Worm (Caenorhabditis elegans) whole organism, L4 larva: ENCODE measurements around the gene R02D5.6.

Source experiments
- D1046.2 ChIP-seq: fragments of 200-800 bp; sonication (Bioruptor generic); IDR thresholded peaks from 2 replicates; pipeline ENCODE4 v1.3.6; 2022; ENCODE audit warnings: missing genetic modification characterization, missing compliant biosample characterization
- F26F4.8 ChIP-seq: fragments of 200-800 bp; sonication (Bioruptor generic); conservative IDR thresholded peaks from 2 replicates; pipeline ENCODE4 v1.3.6; 2022; ENCODE audit warnings: missing genetic modification characterization, missing compliant biosample characterization
- F44E2.7 ChIP-seq: fragments of 200-800 bp; sonication (Bioruptor generic); IDR thresholded peaks from 2 replicates; pipeline ENCODE4 v2.1.2; 2022; ENCODE audit warnings: missing genetic modification characterization, missing compliant biosample characterization
- F49E8.2 ChIP-seq: sonication (generic microtip); optimal IDR thresholded peaks from 2 replicates; lab custom pipeline; 2016; ENCODE audit warnings: missing compliant biosample characterization, mild to moderate bottlenecking, missing genetic modification characterization, borderline replicate concordance
- R02D3.7 ChIP-seq: fragments of 150-350 bp; sonication (generic microtip); optimal IDR thresholded peaks from 3 replicates; lab custom pipeline; 2014; ENCODE audit warnings: missing biosample characterization, missing genetic modification characterization
- Y48G9A.11 ChIP-seq: fragments of 200-800 bp; sonication (Bioruptor generic); IDR thresholded peaks from 2 replicates; pipeline ENCODE4 v1.3.6; 2022; ENCODE audit warnings: missing genetic modification reagents, missing genetic modification characterization, missing compliant biosample characterization
- ceh-28 ChIP-seq: fragments of 150-350 bp; optimal IDR thresholded peaks from 2 replicates; lab custom pipeline; 2014; ENCODE audit warnings: missing biosample characterization, missing genetic modification reagents, missing genetic modification characterization
- ceh-82 ChIP-seq: sonication (generic microtip); optimal IDR thresholded peaks from 2 replicates; lab custom pipeline; 2017; ENCODE audit warnings: missing biosample characterization, missing genetic modification characterization
- daf-16 ChIP-seq, 3 experiments: sonication (generic microtip); optimal IDR thresholded peaks; 2 replicates each; lab custom pipeline; 2016 to 2017; ENCODE audit warnings: missing genetic modification characterization in 3 of 3, missing genetic modification reagents in 3 of 3, mild to moderate bottlenecking in 2 of 3, missing compliant biosample characterization in 2 of 3, missing biosample characterization in 1 of 3, moderate library complexity in 1 of 3
- dmd-6 ChIP-seq: fragments of 200-800 bp; sonication (Bioruptor generic); IDR thresholded peaks from 2 replicates; pipeline ENCODE4 v1.3.6; 2022; ENCODE audit warnings: missing genetic modification reagents, missing genetic modification characterization, missing compliant biosample characterization
- fos-1 ChIP-seq: fragments of 150-350 bp; optimal IDR thresholded peaks from 2 replicates; lab custom pipeline; 2014; ENCODE audit warnings: missing biosample characterization, missing genetic modification characterization
- hlh-30 ChIP-seq: sonication (generic microtip); optimal IDR thresholded peaks from 2 replicates; lab custom pipeline; 2017; ENCODE audit warnings: antibody characterized with exemption, mild to moderate bottlenecking, missing genetic modification characterization, missing compliant biosample characterization; ENCODE audit not compliant: insufficient read depth
- hmg-1.1 ChIP-seq: fragments of 200-800 bp; sonication (Bioruptor generic); IDR thresholded peaks from 2 replicates; pipeline ENCODE4 v1.3.6; 2022; ENCODE audit warnings: missing genetic modification reagents, missing genetic modification characterization, missing compliant biosample characterization
- jun-1 ChIP-seq: fragments of 150-350 bp; optimal IDR thresholded peaks from 2 replicates; lab custom pipeline; 2014; ENCODE audit warnings: missing biosample characterization, missing genetic modification reagents, missing genetic modification characterization
- lin-1 ChIP-seq: fragments of 200-800 bp; sonication (Bioruptor generic); IDR thresholded peaks from 2 replicates; pipeline ENCODE4 v1.3.6; 2022; ENCODE audit warnings: missing genetic modification reagents, missing genetic modification characterization, missing compliant biosample characterization
- lin-15B ChIP-seq: fragments of 150-350 bp; sonication (generic microtip); optimal IDR thresholded peaks from 3 replicates; lab custom pipeline; 2014; ENCODE audit warnings: missing biosample characterization, missing genetic modification characterization
- lin-38 ChIP-seq: fragments of 200-800 bp; sonication (Bioruptor generic); IDR thresholded peaks from 2 replicates; pipeline ENCODE4 v1.3.6; 2022; ENCODE audit warnings: missing genetic modification reagents, missing genetic modification characterization, missing compliant biosample characterization
- lsy-2 ChIP-seq, 2 experiments: fragments of 150-350 bp in 1 of 2; sonication (generic microtip) in 1 of 2; optimal IDR thresholded peaks; 2 replicates each; lab custom pipeline; 2014 to 2017; ENCODE audit warnings: missing biosample characterization in 2 of 2, missing genetic modification characterization in 2 of 2
- mep-1 ChIP-seq: fragments of 150-350 bp; sonication (generic microtip); optimal IDR thresholded peaks from 3 replicates; lab custom pipeline; 2014; ENCODE audit warnings: missing biosample characterization, missing genetic modification characterization
- nhr-28 ChIP-seq: fragments of 150-350 bp; optimal IDR thresholded peaks from 2 replicates; lab custom pipeline; 2014; ENCODE audit warnings: missing biosample characterization, missing genetic modification characterization
- nhr-42 ChIP-seq: fragments of 200-800 bp; sonication (Bioruptor generic); IDR thresholded peaks from 2 replicates; pipeline ENCODE4 v1.3.6; 2022; ENCODE audit warnings: missing genetic modification characterization, missing compliant biosample characterization
- nhr-6 ChIP-seq: fragments of 150-350 bp; optimal IDR thresholded peaks from 2 replicates; lab custom pipeline; 2014; ENCODE audit warnings: missing biosample characterization, missing genetic modification characterization
- nhr-77 ChIP-seq: fragments of 150-350 bp; optimal IDR thresholded peaks from 2 replicates; lab custom pipeline; 2014; ENCODE audit warnings: missing biosample characterization, missing genetic modification characterization
- php-3 ChIP-seq: fragments of 200-800 bp; sonication (Bioruptor generic); IDR thresholded peaks from 2 replicates; pipeline ENCODE4 v1.3.6; 2022; ENCODE audit warnings: missing genetic modification reagents, missing genetic modification characterization, missing compliant biosample characterization
- pqm-1 ChIP-seq: sonication (generic microtip); optimal IDR thresholded peaks from 2 replicates; lab custom pipeline; 2017; ENCODE audit warnings: missing biosample characterization, missing genetic modification characterization
- saeg-2 ChIP-seq: fragments of 200-800 bp; sonication (Bioruptor generic); IDR thresholded peaks from 2 replicates; pipeline ENCODE4 v1.3.6; 2022; ENCODE audit warnings: missing genetic modification reagents, missing genetic modification characterization, missing compliant biosample characterization
- snpc-1.2 ChIP-seq: fragments of 200-800 bp; sonication (Bioruptor generic); IDR thresholded peaks from 2 replicates; pipeline ENCODE4 v1.3.6; 2022; ENCODE audit warnings: missing genetic modification reagents, missing genetic modification characterization, missing compliant biosample characterization
- tra-1 ChIP-seq: fragments of 200-800 bp; sonication (Bioruptor generic); IDR thresholded peaks from 2 replicates; pipeline ENCODE4 v1.3.6; 2022; ENCODE audit warnings: missing genetic modification reagents, missing genetic modification characterization, missing compliant biosample characterization
- unc-130 ChIP-seq: sonication (generic microtip); optimal IDR thresholded peaks from 2 replicates; lab custom pipeline; 2016; ENCODE audit warnings: missing genetic modification reagents, missing genetic modification characterization, missing compliant biosample characterization
- unc-62 ChIP-seq, 3 experiments: fragments of 150-350 bp in 1 of 3; sonication (generic microtip); optimal IDR thresholded peaks in 2 of 3; peaks in 1 of 3; 1 replicate in 1 of 3; 2 replicates in 2 of 3; lab custom pipeline; 2014 to 2017; ENCODE audit warnings: missing biosample characterization in 3 of 3, missing genetic modification characterization in 3 of 3, missing genetic modification reagents in 3 of 3, missing genotype in 1 of 3
- zfp-2 ChIP-seq: sonication (generic microtip); optimal IDR thresholded peaks from 2 replicates; lab custom pipeline; 2016; ENCODE audit warnings: mild to moderate bottlenecking, missing genetic modification characterization, missing compliant biosample characterization

R02D5.6 gene

DNA sequence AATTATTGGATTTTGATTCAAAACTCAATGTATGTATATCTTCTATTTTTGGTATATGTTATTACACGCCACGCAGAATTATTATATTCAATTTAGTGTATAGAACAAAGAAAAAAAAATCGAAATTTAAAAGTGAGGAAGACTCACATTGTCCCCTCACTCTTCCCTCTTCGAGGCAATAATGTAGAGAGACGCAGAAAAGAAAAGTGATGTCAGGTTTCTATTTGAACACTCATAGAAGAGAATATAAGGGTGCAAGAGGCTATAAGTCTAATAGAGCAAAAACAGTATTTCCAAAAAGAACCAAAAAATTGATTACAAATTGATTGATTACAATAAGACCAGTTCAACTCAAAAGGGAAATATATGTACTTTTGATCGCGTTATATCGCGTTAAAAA lies 30.6 kb upstream of the R02D5.6 start:
- TF ChIP-seq hlh-30 (tag; lab: Kevin White, UChicago), result no peak
- no peak for TF ChIP-seq Y48G9A.11
- TF ChIP-seq unc-62 (GFP tag; optimal IDR thresholded peaks at IDR 0.05 in 1 of 2; lab: Kevin White, UChicago), result peak in 1 of 2 experiments; percentile 63
- TF ChIP-seq unc-62 (tag; optimal IDR thresholded peaks at IDR 0.05; lab: Kevin White, UChicago), result no peak
- no peak for TF ChIP-seq snpc-1.2 (GFP tag; lab: Robert Waterston, UW)
- peak; percentile 6 for TF ChIP-seq nhr-28

DNA sequence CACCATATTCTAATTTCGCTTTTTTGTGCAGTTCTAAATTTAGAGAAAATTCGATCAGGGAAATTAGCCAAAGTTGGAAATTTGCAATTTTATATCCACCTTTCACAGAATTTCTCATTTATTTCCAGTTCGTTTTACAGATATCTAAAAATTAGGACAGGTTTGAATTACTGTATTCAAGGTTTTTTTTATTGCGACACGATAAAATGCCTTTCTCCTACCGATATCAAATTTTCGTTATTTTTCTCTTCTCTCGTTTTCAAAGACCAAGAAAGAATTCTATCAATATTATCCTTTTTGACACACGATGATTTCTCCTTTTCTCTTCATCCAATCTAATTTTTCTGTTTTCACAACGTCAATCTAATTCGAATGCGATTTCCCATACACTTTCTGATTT lies 28.7 kb upstream of the R02D5.6 start, which contains the start of gene C53A5.13:
TSS of gene C53A5.13 (plus strand) at position 301 of the 400 bp plus-strand sequence.
- no peak for TF ChIP-seq saeg-2
- TF ChIP-seq lin-15B (tag; lab: Kevin White, UChicago), result no peak
- no peak for TF ChIP-seq nhr-42

DNA sequence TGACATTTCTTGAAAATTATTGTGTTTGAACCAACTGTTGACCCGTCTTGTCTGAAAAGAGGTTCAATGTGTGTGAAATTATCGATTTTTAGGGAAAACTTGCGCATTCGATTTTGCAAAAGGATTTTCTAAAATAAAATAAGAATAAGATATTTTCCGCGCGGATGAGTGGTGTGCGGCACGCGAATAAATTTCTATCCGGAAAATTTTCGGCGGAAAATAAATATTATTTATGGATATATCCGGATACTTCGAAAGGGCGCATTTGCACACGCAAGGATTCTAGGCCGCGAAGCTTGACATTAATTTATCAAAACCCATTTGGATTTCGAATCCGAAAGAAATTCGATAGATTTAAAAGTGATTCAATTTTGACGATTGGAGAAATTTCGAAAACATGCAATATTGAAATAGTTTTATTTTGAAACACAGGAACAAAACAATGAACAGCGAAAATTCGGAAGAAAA lies 27.9 kb upstream of the R02D5.6 start, which contains the start of gene rike-1:
TSS of gene rike-1 (minus strand) at position 51 of the 468 bp plus-strand sequence.
- TF ChIP-seq ceh-28 (tag; lab: Kevin White, UChicago) (peak; percentile 28), ceh-82 (tag; lab: Kevin White, UChicago) (no peak), hmg-1.1 (GFP tag; lab: Robert Waterston, UW) (no peak), lsy-2 (tag; optimal IDR thresholded peaks at IDR 0.05; lab: Kevin White, UChicago) (peak in 1 of 2 experiments; percentile 24), lin-38 (GFP tag; lab: Robert Waterston, UW) (peak; percentile 71), F26F4.8 (no peak), mep-1 (tag; lab: Kevin White, UChicago) (peak; percentile 3), unc-130 (GFP tag; lab: Kevin White, UChicago) (peak; percentile 22)

DNA sequence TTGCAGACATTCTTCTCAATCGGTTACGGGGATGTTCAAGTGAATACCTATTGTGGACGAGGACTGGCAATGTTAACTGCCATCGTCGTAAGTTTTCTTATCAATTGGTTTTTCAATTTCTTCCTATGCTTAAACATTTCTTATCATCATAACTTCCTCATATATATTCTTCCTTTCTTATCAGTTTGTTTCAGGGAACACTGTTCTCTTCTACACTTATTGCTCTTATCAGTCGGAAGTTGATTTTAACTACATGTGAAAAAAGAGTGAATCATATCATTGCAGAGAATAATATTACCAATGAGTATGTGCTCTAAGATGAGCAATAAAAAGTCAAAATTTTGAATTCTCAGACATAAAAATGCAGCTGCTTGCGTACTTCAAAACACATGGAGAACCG lies 24.2 kb upstream of the R02D5.6 start:
- TF ChIP-seq pqm-1 (tag; lab: Kevin White, UChicago), result peak; percentile 94
- TF ChIP-seq jun-1 (tag; lab: Kevin White, UChicago), result peak; percentile 80
- TF ChIP-seq zfp-2 (tag; lab: Kevin White, UChicago), result no peak
- peak; percentile 57 for TF ChIP-seq dmd-6 (GFP tag; lab: Robert Waterston, UW)
- peak; percentile 65 for TF ChIP-seq nhr-77 (tag; lab: Kevin White, UChicago)
- TF ChIP-seq tra-1 (GFP tag; lab: Robert Waterston, UW), result peak; percentile 50; the same call in 1 of the 2 replicates
- TF ChIP-seq nhr-6 (tag; lab: Kevin White, UChicago), result peak; percentile 73
- TF ChIP-seq nhr-28, result peak; percentile 86
- peak; percentile 43; the same call in 1 of the 2 replicates for TF ChIP-seq lin-1 (GFP tag; lab: Robert Waterston, UW)
- TF ChIP-seq php-3, result 0 out of 2 replicates have a peak, but pooled peaks have one; percentile 40
- no peak for TF ChIP-seq daf-16 (GFP tag; optimal IDR thresholded peaks at IDR 0.05; lab: Kevin White, UChicago)
- peak; percentile 32 for TF ChIP-seq daf-16 (tag; optimal IDR thresholded peaks at IDR 0.05; lab: Kevin White, UChicago)
- TF ChIP-seq F49E8.2, result no peak
- TF ChIP-seq D1046.2 (GFP tag; lab: Robert Waterston, UW), result no peak
- TF ChIP-seq R02D3.7, result no peak
- TF ChIP-seq F44E2.7 (GFP tag; lab: Robert Waterston, UW), result no peak

DNA sequence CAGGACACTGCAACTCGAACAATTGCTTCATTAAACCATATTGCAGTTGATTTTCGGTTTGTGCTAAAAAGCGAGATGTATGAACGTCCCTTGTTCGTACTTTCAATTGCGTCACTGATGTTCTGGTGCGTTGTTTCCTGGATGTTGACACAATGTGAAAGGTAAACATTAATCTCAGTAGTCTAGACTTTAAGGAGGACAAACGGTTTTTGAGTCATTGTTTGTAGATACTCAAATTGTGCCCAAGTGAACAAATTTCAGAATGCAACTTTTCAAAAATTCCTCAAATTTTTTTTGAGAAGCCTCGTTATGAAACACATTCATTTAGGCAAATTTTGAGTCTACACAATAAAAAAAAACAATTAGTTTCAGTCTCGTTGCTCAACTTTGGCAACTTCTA lies 23.0 kb upstream of the R02D5.6 start:
- TF ChIP-seq unc-62 (GFP tag; optimal IDR thresholded peaks at IDR 0.05 in 1 of 2; lab: Kevin White, UChicago) (peak in 1 of 2 experiments; percentile 58), unc-62 (tag; optimal IDR thresholded peaks at IDR 0.05; lab: Kevin White, UChicago) (no peak), fos-1 (tag; lab: Kevin White, UChicago) (no peak)
- TF ChIP-seq, all 104 proteins: peak for 1
